Fruit fly (Drosophila melanogaster) whole organism, embryonic: ENCODE results near the gene Caf1-55.

ENCODE experiments used
- ase ChIP-seq: fragments of 200-800 bp; sonication (Bioruptor generic); IDR thresholded peaks from 3 replicates; pipeline ENCODE4 v1.3.6; 2022; ENCODE audit warnings: missing biosample characterization, missing genetic modification characterization
- psq ChIP-seq: fragments of 200-800 bp; sonication (Bioruptor generic); optimal IDR thresholded peaks from 2 replicates; lab custom pipeline; 2017; ENCODE audit warnings: missing biosample characterization, missing genetic modification characterization

DNA sequence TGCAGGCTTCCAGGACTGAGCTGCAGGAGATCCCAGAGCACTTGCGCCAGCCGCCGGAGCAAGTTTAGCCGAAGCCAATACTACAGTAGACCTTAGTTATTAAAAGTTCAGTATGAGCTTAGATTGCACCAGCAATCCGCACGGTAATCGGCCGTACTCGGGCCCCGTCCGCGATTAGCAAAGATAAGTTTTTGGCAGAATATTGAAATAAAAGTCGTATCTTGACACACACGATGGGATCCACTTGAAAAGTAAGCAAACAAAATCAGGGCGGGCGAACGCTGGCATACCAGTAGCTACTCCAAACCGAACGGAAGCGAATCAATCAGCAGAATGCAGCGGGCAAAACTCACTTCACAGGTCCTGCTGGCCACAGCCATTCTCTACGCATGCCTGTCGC lies 4.9 kb downstream of the Caf1-55 start, which contains the start of gene CG34316:
- TF ChIP-seq psq (GFP tag; lab: Kevin White, UChicago) = no peak
- no peak for TF ChIP-seq ase (GFP tag; lab: Robert Waterston, UW)
